Fruit fly (Drosophila melanogaster) whole organism, embryonic: Measurements from ENCODE around the gene Cep290.

ENCODE experiments used
- Abd-B ChIP-seq: fragments of 200-800 bp; sonication (Bioruptor generic); optimal IDR thresholded peaks from 2 replicates; lab custom pipeline; 2018; ENCODE audit warnings: missing biosample characterization, mild to moderate bottlenecking, missing genetic modification characterization, moderate library complexity
- B-H1 ChIP-seq: fragments of 200-800 bp; sonication (Bioruptor generic); IDR thresholded peaks from 3 replicates; pipeline ENCODE4 v1.3.6; 2022; ENCODE audit warnings: missing biosample characterization, missing genetic modification characterization
- BEAF-32 ChIP-seq: fragments of 200-800 bp; sonication (Bioruptor generic); optimal IDR thresholded peaks from 3 replicates; lab custom pipeline; 2017; ENCODE audit warnings: missing biosample characterization, missing genetic modification characterization, mild to moderate bottlenecking, moderate library complexity, missing genetic modification reagents
- Bgb ChIP-seq: fragments of 200-800 bp; sonication (Bioruptor generic); IDR thresholded peaks from 2 replicates; pipeline ENCODE4 v1.3.6; 2022; ENCODE audit warnings: missing biosample characterization, missing genetic modification characterization; ENCODE audit not compliant: partially characterized antibody
- CG10209 ChIP-seq: fragments of 200-800 bp; sonication (Bioruptor generic); optimal IDR thresholded peaks from 3 replicates; lab custom pipeline; 2017; ENCODE audit warnings: missing biosample characterization, mild to moderate bottlenecking, missing genetic modification characterization, missing genetic modification reagents
- CG10267 ChIP-seq: fragments of 200-800 bp; sonication (Bioruptor generic); optimal IDR thresholded peaks from 2 replicates; lab custom pipeline; 2018; ENCODE audit warnings: missing biosample characterization, mild to moderate bottlenecking, missing genetic modification characterization, moderate library complexity
- CG13296 ChIP-seq: fragments of 200-800 bp; sonication (Bioruptor generic); optimal IDR thresholded peaks from 3 replicates; lab custom pipeline; 2018; ENCODE audit warnings: missing biosample characterization, mild to moderate bottlenecking, missing genetic modification characterization
- CG14860 ChIP-seq: fragments of 200-800 bp; sonication (Bioruptor generic); IDR thresholded peaks from 3 replicates; pipeline ENCODE4 v1.3.6; 2022; ENCODE audit warnings: missing biosample characterization, missing genetic modification characterization; ENCODE audit not compliant: partially characterized antibody
- CG14965 ChIP-seq: fragments of 200-800 bp; sonication (Bioruptor generic); optimal IDR thresholded peaks from 2 replicates; lab custom pipeline; 2016; ENCODE audit warnings: missing biosample characterization, missing genetic modification characterization, borderline replicate concordance
- CG18764 ChIP-seq: fragments of 200-800 bp; sonication (Bioruptor generic); optimal IDR thresholded peaks from 3 replicates; lab custom pipeline; 2016; ENCODE audit warnings: missing biosample characterization, missing genetic modification characterization
- CG2202 ChIP-seq: fragments of 200-800 bp; sonication (Bioruptor generic); optimal IDR thresholded peaks from 2 replicates; lab custom pipeline; 2018; ENCODE audit warnings: missing biosample characterization, mild to moderate bottlenecking, missing genetic modification characterization
- CG30431 ChIP-seq: fragments of 200-800 bp; sonication (Bioruptor generic); optimal IDR thresholded peaks from 2 replicates; lab custom pipeline; 2017; ENCODE audit warnings: missing biosample characterization, missing genetic modification characterization
- CG31441 ChIP-seq: fragments of 200-800 bp; sonication (Bioruptor generic); IDR thresholded peaks from 2 replicates; pipeline ENCODE4 v1.3.6; 2022; ENCODE audit warnings: missing biosample characterization, missing genetic modification characterization
- CG3407 ChIP-seq: fragments of 200-800 bp; sonication (Bioruptor generic); optimal IDR thresholded peaks from 2 replicates; lab custom pipeline; 2018; ENCODE audit warnings: missing biosample characterization, mild to moderate bottlenecking, missing genetic modification characterization
- CG3847 ChIP-seq: fragments of 200-800 bp; sonication (Bioruptor generic); IDR thresholded peaks from 2 replicates; pipeline ENCODE4 v1.3.6; 2022; ENCODE audit warnings: missing biosample characterization, missing genetic modification characterization
- CG4328 ChIP-seq: fragments of 200-800 bp; sonication (Bioruptor generic); optimal IDR thresholded peaks from 3 replicates; lab custom pipeline; 2017; ENCODE audit warnings: missing biosample characterization, missing genetic modification reagents, missing genetic modification characterization
- CG4707 ChIP-seq: fragments of 200-800 bp; sonication (Bioruptor generic); optimal IDR thresholded peaks from 2 replicates; lab custom pipeline; 2018; ENCODE audit warnings: missing biosample characterization, mild to moderate bottlenecking, missing genetic modification characterization, moderate library complexity
- CG6765 ChIP-seq: fragments of 200-800 bp; sonication (Bioruptor generic); optimal IDR thresholded peaks from 3 replicates; lab custom pipeline; 2017; ENCODE audit warnings: missing biosample characterization, mild to moderate bottlenecking, missing genetic modification characterization
- CG7987 ChIP-seq: fragments of 200-800 bp; sonication (Bioruptor generic); optimal IDR thresholded peaks from 2 replicates; lab custom pipeline; 2018; ENCODE audit warnings: missing biosample characterization, mild to moderate bottlenecking, missing genetic modification characterization, moderate library complexity
- CG9876 ChIP-seq: fragments of 200-800 bp; sonication (Bioruptor generic); optimal IDR thresholded peaks from 2 replicates; lab custom pipeline; 2016; ENCODE audit warnings: missing biosample characterization, missing genetic modification characterization
- CG9932 ChIP-seq: fragments of 200-800 bp; sonication (Bioruptor generic); IDR thresholded peaks from 2 replicates; pipeline ENCODE4 v1.3.6; 2022; ENCODE audit warnings: missing biosample characterization, missing genetic modification characterization
- Dad ChIP-seq: fragments of 200-800 bp; sonication (Bioruptor generic); optimal IDR thresholded peaks from 3 replicates; lab custom pipeline; 2016; ENCODE audit warnings: missing biosample characterization, missing genetic modification characterization
- E2f2 ChIP-seq: fragments of 200-800 bp; sonication (Bioruptor generic); IDR thresholded peaks from 2 replicates; pipeline ENCODE4 v1.3.6; 2022; ENCODE audit warnings: missing biosample characterization, missing genetic modification characterization
- Gsc ChIP-seq: fragments of 200-800 bp; sonication (Bioruptor generic); IDR thresholded peaks from 2 replicates; pipeline ENCODE4 v1.3.6; 2022; ENCODE audit warnings: missing biosample characterization, missing genetic modification characterization
- Lim3 ChIP-seq: fragments of 200-800 bp; sonication (Bioruptor generic); IDR thresholded peaks from 2 replicates; pipeline ENCODE4 v1.3.6; 2022; ENCODE audit warnings: missing biosample characterization, missing genetic modification characterization
- MTF-1 ChIP-seq: fragments of 200-800 bp; sonication (Bioruptor generic); optimal IDR thresholded peaks from 2 replicates; lab custom pipeline; 2018; ENCODE audit warnings: missing biosample characterization, mild to moderate bottlenecking, missing genetic modification characterization, borderline replicate concordance
- Sin3A ChIP-seq: fragments of >200 bp; optimal IDR thresholded peaks from 2 replicates; lab custom pipeline; 2018
- Sry-β ChIP-seq: fragments of 200-800 bp; sonication (Bioruptor generic); optimal IDR thresholded peaks from 2 replicates; lab custom pipeline; 2018; ENCODE audit warnings: missing biosample characterization, mild to moderate bottlenecking, missing genetic modification characterization, moderate library complexity
- Trl ChIP-seq, 3 experiments: fragments of >200 bp in 2 of 3; fragments of 200-800 bp in 1 of 3; sonication (Bioruptor generic) in 1 of 3; optimal IDR thresholded peaks; 2 replicates in 1 of 3; 3 replicates in 2 of 3; lab custom pipeline; 2016 to 2017; ENCODE audit warnings: missing biosample characterization in 1 of 3, missing genetic modification characterization in 1 of 3
- abd-A ChIP-seq: fragments of 200-800 bp; sonication (Bioruptor generic); optimal IDR thresholded peaks from 3 replicates; lab custom pipeline; 2019; ENCODE audit warnings: missing biosample characterization, mild to moderate bottlenecking, missing genetic modification characterization, moderate library complexity
- ara ChIP-seq: fragments of 200-800 bp; sonication (Bioruptor generic); IDR thresholded peaks from 2 replicates; pipeline ENCODE4 v1.3.6; 2022; ENCODE audit warnings: missing biosample characterization, missing genetic modification characterization
- bcd ChIP-seq: fragments of 200-800 bp; sonication (Bioruptor generic); optimal IDR thresholded peaks from 2 replicates; lab custom pipeline; 2017; ENCODE audit warnings: missing biosample characterization, mild to moderate bottlenecking, missing genetic modification characterization
- caup ChIP-seq: fragments of 200-800 bp; sonication (Bioruptor generic); optimal IDR thresholded peaks from 3 replicates; lab custom pipeline; 2017; ENCODE audit warnings: missing biosample characterization, mild to moderate bottlenecking, missing genetic modification characterization, moderate library complexity; ENCODE audit not compliant: severe bottlenecking
- dysf ChIP-seq: fragments of 200-800 bp; sonication (Bioruptor generic); IDR thresholded peaks from 3 replicates; pipeline ENCODE4 v1.3.6; 2022; ENCODE audit warnings: missing biosample characterization, missing genetic modification characterization
- ftz-f1 ChIP-seq: fragments of 200-800 bp; sonication (Bioruptor generic); optimal IDR thresholded peaks from 2 replicates; lab custom pipeline; 2016; ENCODE audit warnings: missing biosample characterization, missing genetic modification characterization
- jing ChIP-seq: fragments of 200-800 bp; sonication (Bioruptor generic); optimal IDR thresholded peaks from 2 replicates; lab custom pipeline; 2018; ENCODE audit warnings: missing biosample characterization, mild to moderate bottlenecking, missing genetic modification characterization
- pan ChIP-seq, 4 experiments: fragments of >200 bp in 3 of 4; fragments of 200-800 bp in 1 of 4; sonication (Bioruptor generic) in 1 of 4; optimal IDR thresholded peaks in 3 of 4; IDR thresholded peaks in 1 of 4; 2 replicates each; pipeline versions ENCODE4 v1.3.6 to Lab custom; 2017 to 2022; ENCODE audit warnings: missing biosample characterization in 2 of 4, missing genetic modification characterization in 2 of 4, mixed read lengths in 1 of 4
- pb ChIP-seq: fragments of 200-800 bp; sonication (Bioruptor generic); optimal IDR thresholded peaks from 3 replicates; lab custom pipeline; 2016; ENCODE audit warnings: missing biosample characterization, missing genetic modification characterization
- peb ChIP-seq: fragments of 200-800 bp; sonication (Bioruptor generic); IDR thresholded peaks from 2 replicates; pipeline ENCODE4 v1.3.6; 2022; ENCODE audit warnings: missing biosample characterization, missing genetic modification characterization
- pho ChIP-seq: fragments of 200-800 bp; sonication (Bioruptor generic); optimal IDR thresholded peaks from 2 replicates; lab custom pipeline; 2016; ENCODE audit warnings: missing biosample characterization, missing genetic modification characterization
- repo ChIP-seq: fragments of 200-800 bp; sonication (Bioruptor generic); optimal IDR thresholded peaks from 2 replicates; lab custom pipeline; 2016; ENCODE audit warnings: missing biosample characterization, missing genetic modification characterization
- row ChIP-seq: fragments of 200-800 bp; sonication (Bioruptor generic); IDR thresholded peaks from 3 replicates; pipeline ENCODE4 v1.3.6; 2022; ENCODE audit warnings: missing biosample characterization, missing genetic modification characterization
- sens-2 ChIP-seq: fragments of 200-800 bp; sonication (Bioruptor generic); IDR thresholded peaks from 2 replicates; pipeline ENCODE4 v1.3.6; 2022; ENCODE audit warnings: missing biosample characterization, missing genetic modification characterization
- sisA ChIP-seq: fragments of 200-800 bp; sonication (Bioruptor generic); IDR thresholded peaks from 2 replicates; pipeline ENCODE4 v1.3.6; 2022; ENCODE audit warnings: missing biosample characterization, missing genetic modification characterization
- tap ChIP-seq: fragments of 200-800 bp; optimal IDR thresholded peaks from 3 replicates; lab custom pipeline; 2019; ENCODE audit warnings: missing biosample characterization, mild to moderate bottlenecking, missing genetic modification characterization, moderate library complexity
- zfh2 ChIP-seq: fragments of 200-800 bp; sonication (Bioruptor generic); optimal IDR thresholded peaks from 2 replicates; lab custom pipeline; 2016; ENCODE audit warnings: missing biosample characterization, missing genetic modification characterization

Gene Cep290

dm6 chr3L:796926-797802 lies 46.6 kb upstream of the Cep290 start (continued):
- TF ChIP-seq B-H1: 0 out of 3 replicates have a peak, but pooled peaks have one; percentile 17
- no peak for TF ChIP-seq CG3407
- no peak for TF ChIP-seq CG30431 (GFP tag; lab: Kevin White, UChicago)
- TF ChIP-seq Dad (GFP tag; lab: Kevin White, UChicago): no peak
- TF ChIP-seq zfh2: no peak
- TF ChIP-seq Gsc (GFP tag; lab: Robert Waterston, UW): no peak
- no peak for TF ChIP-seq CG4707 (GFP tag; lab: Kevin White, UChicago)
- TF ChIP-seq Bgb (GFP tag; lab: Robert Waterston, UW): no peak
- TF ChIP-seq CG4328 (GFP tag; lab: Kevin White, UChicago): no peak
- TF ChIP-seq row (GFP tag; lab: Robert Waterston, UW): peak; percentile 60
- TF ChIP-seq CG13296 (GFP tag; lab: Kevin White, UChicago): peak; percentile 62
- TF ChIP-seq jing (GFP tag; lab: Kevin White, UChicago): no peak
- no peak for TF ChIP-seq MTF-1
- no peak for TF ChIP-seq CG14965 (GFP tag; lab: Kevin White, UChicago)
- TF ChIP-seq CG2202 (tag; lab: Kevin White, UChicago): no peak
- TF ChIP-seq, all 482 proteins: peak for 186

dm6 chr3L:799837-800513 lies 43.8 kb upstream of the Cep290 start:
- TF ChIP-seq pho (GFP tag; lab: Kevin White, UChicago) (no peak), CG7987 (GFP tag; lab: Kevin White, UChicago) (no peak), caup (GFP tag; lab: Kevin White, UChicago) (no peak), dysf (peak; percentile 46; the same call in 1 of the 3 replicates), Trl (optimal IDR thresholded peaks at IDR 0.05; lab: Kevin White, UChicago) (no peak), Trl (GFP tag; optimal IDR thresholded peaks at IDR 0.05; lab: Kevin White, UChicago) (no peak), CG10209 (peak; percentile 13), ftz-f1 (GFP tag; lab: Kevin White, UChicago) (no peak), tap (tag; lab: Kevin White, UChicago) (peak; percentile 17), CG6765 (GFP tag; lab: Kevin White, UChicago) (no peak), peb (GFP tag; lab: Robert Waterston, UW) (no peak), CG18764 (GFP tag; lab: Kevin White, UChicago) (peak; percentile 13), pb (GFP tag; lab: Kevin White, UChicago) (no peak), Abd-B (GFP tag; lab: Kevin White, UChicago) (no peak), CG9876 (GFP tag; lab: Kevin White, UChicago) (no peak), CG9932 (GFP tag; lab: Robert Waterston, UW) (no peak), E2f2 (GFP tag; lab: Robert Waterston, UW) (peak; percentile 34; the same call in 1 of the 2 replicates), BEAF-32 (no peak), pan (optimal IDR thresholded peaks at IDR 0.05; lab: Kevin White, UChicago) (no peak), pan (GFP tag; optimal IDR thresholded peaks at IDR 0.05 in 1 of 2, IDR thresholded peaks at IDR 0.05 in 1 of 2) (peak in 1 of 2 experiments; percentile 41), Sry-β (GFP tag; lab: Kevin White, UChicago) (no peak), repo (GFP tag; lab: Kevin White, UChicago) (no peak), CG3847 (no peak), Sin3A (no peak), Lim3 (GFP tag; lab: Robert Waterston, UW) (no peak), ara (GFP tag; lab: Robert Waterston, UW) (peak; percentile 66), abd-A (tag; lab: Kevin White, UChicago) (no peak), sisA (GFP tag; lab: Robert Waterston, UW) (peak; percentile 60), CG14860 (GFP tag; lab: Robert Waterston, UW) (no peak), CG10267 (tag; lab: Kevin White, UChicago) (peak; percentile 23), CG31441 (GFP tag; lab: Robert Waterston, UW) (peak; percentile 56; the same call in 1 of the 2 replicates), bcd (GFP tag; lab: Kevin White, UChicago) (no peak), sens-2 (GFP tag; lab: Robert Waterston, UW) (peak; percentile 44; the same call in 1 of the 2 replicates)
